Worm (Caenorhabditis elegans): ENCODE measurements around the gene Y69H2.15.

Gene Y69H2.15

DNA sequence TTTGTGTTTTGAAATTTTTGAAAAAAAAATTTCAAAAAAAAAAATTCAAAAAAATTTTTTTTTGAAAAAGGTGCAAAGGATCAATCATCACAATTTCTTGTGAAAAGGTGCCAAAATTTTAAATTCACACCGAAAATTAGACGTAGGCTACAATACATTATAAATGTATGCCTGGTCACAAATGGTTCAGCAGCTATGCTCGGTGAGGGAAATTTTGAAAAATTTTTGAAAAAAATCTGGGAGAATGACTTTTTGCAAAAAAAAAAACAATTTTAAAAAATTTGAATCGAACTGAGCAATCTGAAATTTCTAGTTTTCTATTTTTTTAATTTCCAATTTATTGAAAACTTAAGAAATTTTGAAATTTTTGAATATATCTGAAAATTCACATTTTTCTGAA, 9.6 kb upstream of the Y69H2.15 start, which contains the start of gene egas-3:
Gene egas-3, minus strand, starts transcription at position 101 of the 400 bp plus-strand sequence.
- TF ChIP-seq ceh-44 (GFP tag; IDR thresholded peaks at IDR 0.05) (no peak), fos-1 (tag; optimal IDR thresholded peaks at IDR 0.05) (no peak), lin-13 (GFP tag; optimal IDR thresholded peaks at IDR 0.05) (no peak), set-16 (GFP tag; IDR thresholded peaks at IDR 0.05) (no peak), hif-1 (tag; optimal IDR thresholded peaks at IDR 0.05) (no peak), attf-4 (tag; optimal IDR thresholded peaks at IDR 0.05) (no peak), Y5F2A.4 (GFP tag; optimal IDR thresholded peaks at IDR 0.05) (no peak), dmd-6 (GFP tag; IDR thresholded peaks at IDR 0.05) (no peak), snpc-1.2 (GFP tag; IDR thresholded peaks at IDR 0.05) (no peak), arid-1 (GFP tag; conservative IDR thresholded peaks at IDR 0.05) (no peak), Y48G9A.11 (GFP tag; IDR thresholded peaks at IDR 0.05) (no peak), tra-1 (GFP tag; IDR thresholded peaks at IDR 0.05) (no peak), skn-1 (tag; optimal IDR thresholded peaks at IDR 0.05) (no peak), F37D6.2 (tag; optimal IDR thresholded peaks at IDR 0.05) (no peak), ctbp-1 (GFP tag; IDR thresholded peaks at IDR 0.05) (no peak), egl-43 (GFP tag; IDR thresholded peaks at IDR 0.05) (no peak), hmg-1.1 (GFP tag; IDR thresholded peaks at IDR 0.05) (no peak)

- TF ChIP-seq ceh-28 (tag; optimal IDR thresholded peaks at IDR 0.05), result peak; percentile 87
- no peak for TF ChIP-seq tra-1 (GFP tag; IDR thresholded peaks at IDR 0.05)
Measured at ce11 chrV:18631966-18632531, 5.4 kb upstream of the Y69H2.15 start.

- TF ChIP-seq zfp-2 (tag; optimal IDR thresholded peaks at IDR 0.05) (no peak), ceh-28 (tag; optimal IDR thresholded peaks at IDR 0.05) (peak; percentile 89)
Measured at ce11 chrV:18628907-18629306, 2.2 kb upstream of the Y69H2.15 start.

DNA sequence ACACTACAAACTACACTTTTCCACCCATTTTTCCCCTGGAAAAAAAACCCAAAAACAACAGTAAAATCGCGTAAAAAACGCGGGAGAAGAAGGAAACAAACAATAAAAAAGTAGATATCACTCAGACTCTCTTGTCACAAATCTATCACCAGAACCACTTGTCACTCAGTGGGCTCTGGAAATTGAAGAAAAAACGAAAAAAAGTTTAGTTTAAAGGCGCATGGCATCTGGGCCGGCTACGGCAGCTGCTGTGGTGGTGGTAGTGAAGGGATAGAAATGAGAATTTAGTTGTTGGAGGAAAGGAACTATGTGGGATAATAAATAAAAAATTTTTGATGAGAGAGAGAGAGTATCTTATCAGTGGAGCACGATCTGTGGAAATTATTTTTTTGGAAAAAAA, 781 bp upstream of the Y69H2.15 start:
- TF ChIP-seq hif-1 (tag; optimal IDR thresholded peaks at IDR 0.05), result no peak
- 0 out of 2 replicates have a peak, but pooled peaks have one; percentile 15 for TF ChIP-seq ceh-20 (GFP tag; IDR thresholded peaks at IDR 0.05)
- TF ChIP-seq lin-38 (GFP tag; IDR thresholded peaks at IDR 0.05), result no peak
- TF ChIP-seq nhr-11 (tag; optimal IDR thresholded peaks at IDR 0.05), result peak; percentile 48
- TF ChIP-seq nhr-42 (GFP tag; IDR thresholded peaks at IDR 0.05), result no peak
- no peak for TF ChIP-seq F26F4.8 (GFP tag; conservative IDR thresholded peaks at IDR 0.05)
- TF ChIP-seq ama-1 (optimal IDR thresholded peaks at IDR 0.05), result no peak
- no peak for TF ChIP-seq tra-1 (GFP tag; IDR thresholded peaks at IDR 0.05)
- TF ChIP-seq daf-16 (GFP tag; optimal IDR thresholded peaks at IDR 0.05), result peak in 1 of 2 experiments; percentile 24
- TF ChIP-seq daf-16 (tag; optimal IDR thresholded peaks at IDR 0.05), result no peak
- no peak for TF ChIP-seq php-3 (GFP tag; IDR thresholded peaks at IDR 0.05)

- TF ChIP-seq set-16 (GFP tag; IDR thresholded peaks at IDR 0.05) (peak; percentile 42; the same call in 1 of the 2 replicates), nhr-48 (tag; optimal IDR thresholded peaks at IDR 0.05) (no peak), lin-13 (GFP tag; optimal IDR thresholded peaks at IDR 0.05) (peak; percentile 36)
Measured at ce11 chrV:18622462-18622861, 4.2 kb downstream of the Y69H2.15 start, which contains the start of gene Y69H2.1. Gene Y69H2.1 (minus strand): TSS chrV:18622562.

DNA sequence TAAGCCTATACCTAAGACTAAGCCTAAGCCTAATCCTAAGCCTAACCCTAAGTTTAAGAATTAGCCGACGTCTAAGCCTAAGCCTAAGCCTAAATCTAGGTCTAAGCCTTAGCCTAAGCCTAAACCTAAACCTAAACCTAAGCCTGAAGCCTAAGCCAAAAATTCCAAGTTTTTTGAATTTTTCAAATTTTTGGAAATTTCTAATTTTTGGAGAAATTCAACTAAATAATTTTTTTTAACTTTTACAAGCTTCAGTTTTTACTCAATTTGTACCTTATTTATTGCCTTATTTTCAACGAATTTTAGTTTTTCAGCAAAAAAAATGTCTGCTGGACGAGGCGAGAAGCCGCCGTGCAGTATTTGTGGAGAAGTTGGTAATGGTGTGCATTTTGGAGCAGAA, 10.4 kb downstream of the Y69H2.15 start, which contains the start of gene nhr-70:
Gene nhr-70, plus strand, starts transcription at position 301 of the 400 bp plus-strand sequence.
- TF ChIP-seq lin-15B (tag; optimal IDR thresholded peaks at IDR 0.05) (no peak), ceh-32 (tag; optimal IDR thresholded peaks at IDR 0.05; ENCODE audit: poor library complexity) (no peak), ZK337.2 (GFP tag; IDR thresholded peaks at IDR 0.05) (no peak), ama-1 (optimal IDR thresholded peaks at IDR 0.05) (no peak), snpc-4 (tag; optimal IDR thresholded peaks at IDR 0.05) (no peak)
